Worm (Caenorhabditis elegans): ENCODE results near the gene glb-16.

The glb-16 gene

DNA sequence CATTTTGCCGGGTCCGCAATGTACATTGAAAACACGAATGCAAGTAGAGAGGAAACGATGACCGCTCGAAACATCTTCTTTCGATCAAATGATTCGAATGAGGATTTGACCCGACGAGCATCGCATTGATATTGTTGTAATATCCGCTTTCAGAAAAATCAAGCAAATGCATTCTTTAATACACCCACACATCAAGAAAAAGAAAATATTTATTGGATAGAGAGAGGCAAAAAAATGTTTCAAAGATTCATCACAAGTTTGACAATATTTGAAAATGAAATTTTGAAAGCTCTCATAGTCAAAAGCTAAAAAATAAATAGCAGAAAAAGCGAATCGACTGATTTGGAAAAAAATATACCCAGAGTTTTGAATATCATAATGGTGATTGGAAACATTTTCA lies 44.4 kb downstream of the glb-16 start, which contains the start of gene try-14:
Gene try-14 (minus strand): TSS at position 101 of the 400 bp plus-strand sequence.
- TF ChIP-seq ztf-29 (GFP tag; IDR thresholded peaks at IDR 0.05), result no peak
- no peak for TF ChIP-seq T22C8.4 (GFP tag; IDR thresholded peaks at IDR 0.05)
- no peak for TF ChIP-seq cog-1 (tag; optimal IDR thresholded peaks at IDR 0.05)
- TF ChIP-seq ref-1 (GFP tag; conservative IDR thresholded peaks at IDR 0.05), result no peak
- no peak for TF ChIP-seq klf-2 (GFP tag; conservative IDR thresholded peaks at IDR 0.05)
- TF ChIP-seq med-1 (GFP tag; optimal IDR thresholded peaks at IDR 0.05; ENCODE audit: insufficient read depth), result no peak
- TF ChIP-seq tab-1 (GFP tag; IDR thresholded peaks at IDR 0.05), result no peak
- no peak for TF ChIP-seq ztf-23 (GFP tag; IDR thresholded peaks at IDR 0.05)
- no peak for TF ChIP-seq flt-1 (GFP tag; IDR thresholded peaks at IDR 0.05)

- TF ChIP-seq flt-1 (GFP tag; IDR thresholded peaks at IDR 0.05), result no peak
- TF ChIP-seq tab-1 (GFP tag; IDR thresholded peaks at IDR 0.05), result no peak
- no peak for TF ChIP-seq klf-2 (GFP tag; conservative IDR thresholded peaks at IDR 0.05)
- TF ChIP-seq cog-1 (tag; optimal IDR thresholded peaks at IDR 0.05), result no peak
- no peak for TF ChIP-seq ref-1 (GFP tag; conservative IDR thresholded peaks at IDR 0.05)
- no peak for TF ChIP-seq ztf-23 (GFP tag; IDR thresholded peaks at IDR 0.05)
- TF ChIP-seq med-1 (GFP tag; optimal IDR thresholded peaks at IDR 0.05; ENCODE audit: insufficient read depth), result no peak
- TF ChIP-seq ztf-29 (GFP tag; IDR thresholded peaks at IDR 0.05), result no peak
- no peak for TF ChIP-seq T22C8.4 (GFP tag; IDR thresholded peaks at IDR 0.05)
These were observed 46.9 kb downstream of the glb-16 start, which contains the start of gene F48E3.2 for ce11 chrX:7493020-7493419. Gene F48E3.2 (minus strand): TSS chrX:7493120.

DNA sequence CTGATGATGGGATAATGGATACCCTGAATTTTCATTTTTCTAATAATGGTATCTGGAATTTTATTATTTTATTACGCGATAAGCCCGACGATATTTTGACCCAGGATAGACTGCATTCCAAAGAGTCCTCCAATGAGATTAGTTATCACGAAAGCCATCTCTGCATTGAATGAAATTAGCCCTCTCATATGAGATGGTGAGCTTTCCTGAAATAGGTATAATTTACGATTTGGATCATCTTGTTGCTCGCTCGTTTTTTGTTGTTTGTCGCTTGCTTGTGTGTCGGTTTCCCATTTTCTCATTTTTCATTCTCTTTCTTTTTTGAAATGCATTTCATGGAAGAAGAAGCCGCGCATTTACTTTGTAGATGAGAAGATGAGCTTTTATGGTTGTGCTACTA lies 48.4 kb downstream of the glb-16 start:
- TF ChIP-seq klf-2 (GFP tag; conservative IDR thresholded peaks at IDR 0.05), result no peak
